Worm (Caenorhabditis elegans) whole organism, mixed stage, embryonic: ENCODE data around the gene C36B7.4.
A peak's percentile ranks its signal among the peaks of the same experiment; 100 is the strongest.

Experiments
- M03D4.4 ChIP-seq: sonication (generic microtip); optimal IDR thresholded peaks from 2 replicates; lab custom pipeline; 2017; ENCODE audit warnings: mild to moderate bottlenecking, missing genetic modification characterization, missing compliant biosample characterization
- bed-3 ChIP-seq: fragments of 200-800 bp; sonication (Bioruptor generic); optimal IDR thresholded peaks from 3 replicates; lab custom pipeline; 2018; ENCODE audit warnings: mild to moderate bottlenecking, missing genetic modification characterization, moderate library complexity, missing compliant biosample characterization
- blmp-1 ChIP-seq: fragments of 150-350 bp; optimal IDR thresholded peaks from 2 replicates; lab custom pipeline; 2014; ENCODE audit warnings: missing biosample characterization, missing genetic modification characterization
- ceh-39 ChIP-seq: fragments of 150-350 bp; optimal IDR thresholded peaks from 2 replicates; lab custom pipeline; 2014; ENCODE audit warnings: missing biosample characterization, missing genetic modification characterization
- ceh-43 ChIP-seq: fragments of 200-800 bp; sonication (Bioruptor generic); optimal IDR thresholded peaks from 2 replicates; lab custom pipeline; 2018; ENCODE audit warnings: mild to moderate bottlenecking, missing genetic modification characterization, moderate library complexity, missing compliant biosample characterization
- ceh-83 ChIP-seq: fragments of 200-800 bp; sonication (Bioruptor generic); optimal IDR thresholded peaks from 2 replicates; lab custom pipeline; 2018; ENCODE audit warnings: mild to moderate bottlenecking, missing genetic modification characterization, missing compliant biosample characterization
- ces-1 ChIP-seq: fragments of 150-350 bp; optimal IDR thresholded peaks from 2 replicates; lab custom pipeline; 2014; ENCODE audit warnings: missing biosample characterization, missing genetic modification reagents, missing genetic modification characterization
- cnd-1 ChIP-seq: fragments of 200-800 bp; sonication (Bioruptor generic); optimal IDR thresholded peaks from 2 replicates; lab custom pipeline; 2018; ENCODE audit warnings: mild to moderate bottlenecking, missing genetic modification characterization, missing compliant biosample characterization
- elt-1 ChIP-seq: sonication (generic microtip); optimal IDR thresholded peaks from 2 replicates; lab custom pipeline; 2017; ENCODE audit warnings: missing genetic modification characterization, mild to moderate bottlenecking, missing compliant biosample characterization, antibody characterized with exemption, moderate library complexity, borderline replicate concordance; ENCODE audit not compliant: insufficient read depth
- elt-3 ChIP-seq: fragments of 150-350 bp; optimal IDR thresholded peaks from 2 replicates; lab custom pipeline; 2014; ENCODE audit warnings: missing biosample characterization, missing genetic modification characterization
- ham-2 ChIP-seq: fragments of 200-800 bp; sonication (Bioruptor generic); optimal IDR thresholded peaks from 2 replicates; lab custom pipeline; 2018; ENCODE audit warnings: mild to moderate bottlenecking, missing genetic modification characterization, missing compliant biosample characterization
- lin-13 ChIP-seq: fragments of 150-350 bp; optimal IDR thresholded peaks from 2 replicates; lab custom pipeline; 2014; ENCODE audit warnings: missing biosample characterization, missing genetic modification characterization
- lin-32 ChIP-seq: fragments of 200-800 bp; sonication (Bioruptor generic); optimal IDR thresholded peaks from 2 replicates; lab custom pipeline; 2018; ENCODE audit warnings: mild to moderate bottlenecking, missing genetic modification characterization, missing compliant biosample characterization
- lsy-2 ChIP-seq: fragments of 150-350 bp; optimal IDR thresholded peaks from 2 replicates; lab custom pipeline; 2014; ENCODE audit warnings: missing biosample characterization, missing genetic modification characterization
- mab-5 ChIP-seq: fragments of 150-350 bp; optimal IDR thresholded peaks from 2 replicates; lab custom pipeline; 2014; ENCODE audit warnings: missing biosample characterization, missing genetic modification characterization
- mls-2 ChIP-seq: sonication (generic microtip); optimal IDR thresholded peaks from 2 replicates; lab custom pipeline; 2016; ENCODE audit warnings: mild to moderate bottlenecking, missing genetic modification characterization, moderate library complexity, missing compliant biosample characterization
- nhr-12 ChIP-seq: fragments of 150-350 bp; optimal IDR thresholded peaks from 2 replicates; lab custom pipeline; 2014; ENCODE audit warnings: missing biosample characterization, missing genetic modification characterization
- nhr-237 ChIP-seq: fragments of 150-350 bp; optimal IDR thresholded peaks from 2 replicates; lab custom pipeline; 2014; ENCODE audit warnings: missing biosample characterization, missing genetic modification characterization
- nhr-76 ChIP-seq: sonication (generic microtip); optimal IDR thresholded peaks from 2 replicates; lab custom pipeline; 2017; ENCODE audit warnings: missing biosample characterization, missing genetic modification characterization
- pha-4 ChIP-seq: fragments of 150-350 bp; optimal IDR thresholded peaks from 2 replicates; lab custom pipeline; 2018; ENCODE audit warnings: missing biosample characterization, missing genetic modification reagents, missing genetic modification characterization
- sem-2 ChIP-seq: fragments of 200-800 bp; sonication (Bioruptor generic); optimal IDR thresholded peaks from 2 replicates; lab custom pipeline; 2018; ENCODE audit warnings: mild to moderate bottlenecking, missing genetic modification characterization, missing compliant biosample characterization
- snpc-4 ChIP-seq: fragments of 150-350 bp; optimal IDR thresholded peaks from 2 replicates; lab custom pipeline; 2014; ENCODE audit warnings: missing biosample characterization, missing genetic modification characterization
- sptf-1 ChIP-seq: sonication (generic microtip); optimal IDR thresholded peaks from 2 replicates; lab custom pipeline; 2017; ENCODE audit warnings: mild to moderate bottlenecking, missing genetic modification characterization, moderate library complexity, missing compliant biosample characterization
- tbx-8 ChIP-seq: fragments of 200-800 bp; sonication (Bioruptor generic); optimal IDR thresholded peaks from 2 replicates; lab custom pipeline; 2018; ENCODE audit warnings: mild to moderate bottlenecking, missing genetic modification characterization, moderate library complexity, missing compliant biosample characterization
- unc-120 ChIP-seq: sonication (generic microtip); optimal IDR thresholded peaks from 2 replicates; lab custom pipeline; 2017; ENCODE audit warnings: missing genetic modification characterization, missing compliant biosample characterization; ENCODE audit not compliant: poor library complexity, severe bottlenecking
- unc-39 ChIP-seq: fragments of 150-350 bp; optimal IDR thresholded peaks from 2 replicates; lab custom pipeline; 2014; ENCODE audit warnings: missing biosample characterization, missing genetic modification characterization
- unc-62 ChIP-seq: fragments of 150-350 bp; optimal IDR thresholded peaks from 2 replicates; lab custom pipeline; 2014; ENCODE audit warnings: missing biosample characterization, missing genetic modification reagents, missing genetic modification characterization
- zip-8 ChIP-seq: fragments of 150-350 bp; optimal IDR thresholded peaks from 2 replicates; lab custom pipeline; 2014; ENCODE audit warnings: missing biosample characterization, missing genetic modification characterization
- ztf-11 ChIP-seq: fragments of 150-350 bp; optimal IDR thresholded peaks from 2 replicates; lab custom pipeline; 2014; ENCODE audit warnings: missing biosample characterization, missing genetic modification characterization

The C36B7.4 gene

ce11 chrX:7085912-7086311, at the start of gene C36B7.4:
Gene C36B7.4 (minus strand): TSS chrX:7086012.
- TF ChIP-seq ces-1 (GFP tag; lab: Kevin White, UChicago) = no peak
- no peak for TF ChIP-seq nhr-237 (tag; lab: Kevin White, UChicago)
- no peak for TF ChIP-seq lsy-2 (tag; lab: Kevin White, UChicago)

- TF ChIP-seq mab-5 (tag; lab: Kevin White, UChicago) = no peak
- TF ChIP-seq M03D4.4 (tag; lab: Kevin White, UChicago) = no peak
- no peak for TF ChIP-seq blmp-1
- no peak for TF ChIP-seq sem-2
- no peak for TF ChIP-seq unc-62 (GFP tag; lab: Kevin White, UChicago)
- TF ChIP-seq tbx-8 (GFP tag; lab: Kevin White, UChicago) = no peak
- TF ChIP-seq elt-3 = no peak
- TF ChIP-seq nhr-76 (tag; lab: Kevin White, UChicago) = no peak
- TF ChIP-seq nhr-12 (tag; lab: Kevin White, UChicago) = no peak
- TF ChIP-seq snpc-4 (tag; lab: Kevin White, UChicago) = no peak
- no peak for TF ChIP-seq pha-4 (tag; lab: Kevin White, UChicago)
- no peak for TF ChIP-seq ceh-39 (tag; lab: Kevin White, UChicago)
Observed at ce11 chrX:7131206-7131605, 45.4 kb upstream of the C36B7.4 start.

ce11 chrX:7129460-7129859, 43.6 kb upstream of the C36B7.4 start:
- no peak for TF ChIP-seq lin-13 (tag; lab: Kevin White, UChicago)
- TF ChIP-seq M03D4.4 (tag; lab: Kevin White, UChicago) = no peak
- no peak for TF ChIP-seq lin-32 (GFP tag; lab: Kevin White, UChicago)
- peak; percentile 1 for TF ChIP-seq elt-1 (tag; lab: Kevin White, UChicago)
- TF ChIP-seq, all 35 proteins: peak for 1

- TF ChIP-seq elt-3 (no peak), unc-39 (tag; lab: Kevin White, UChicago) (no peak), ztf-11 (tag; lab: Kevin White, UChicago) (no peak), sem-2 (no peak), ceh-83 (GFP tag; lab: Kevin White, UChicago) (no peak), blmp-1 (no peak)
Observed at ce11 chrX:7128615-7129014, 42.8 kb upstream of the C36B7.4 start.

- no peak for TF ChIP-seq mab-5 (tag; lab: Kevin White, UChicago)
- TF ChIP-seq unc-62 (GFP tag; lab: Kevin White, UChicago) = no peak
- no peak for TF ChIP-seq lsy-2 (tag; lab: Kevin White, UChicago)
- no peak for TF ChIP-seq bed-3 (GFP tag; lab: Kevin White, UChicago)
- TF ChIP-seq ham-2 (GFP tag; lab: Kevin White, UChicago) = no peak
- TF ChIP-seq elt-1 (tag; lab: Kevin White, UChicago) = no peak
- no peak for TF ChIP-seq nhr-12 (tag; lab: Kevin White, UChicago)
- no peak for TF ChIP-seq ceh-39 (tag; lab: Kevin White, UChicago)
- no peak for TF ChIP-seq lin-13 (tag; lab: Kevin White, UChicago)
- no peak for TF ChIP-seq mls-2 (tag; lab: Kevin White, UChicago)
- TF ChIP-seq cnd-1 (tag; lab: Kevin White, UChicago) = no peak
- TF ChIP-seq ztf-11 (tag; lab: Kevin White, UChicago) = no peak
- no peak for TF ChIP-seq blmp-1
- no peak for TF ChIP-seq snpc-4 (tag; lab: Kevin White, UChicago)
- TF ChIP-seq ceh-43 (GFP tag; lab: Kevin White, UChicago) = no peak
Observed at ce11 chrX:7126348-7126747, 40.5 kb upstream of the C36B7.4 start, which contains the start of gene ist-1. Gene ist-1 (plus strand): TSS chrX:7126648.

- TF ChIP-seq ceh-83 (GFP tag; lab: Kevin White, UChicago) (no peak), unc-39 (tag; lab: Kevin White, UChicago) (no peak), blmp-1 (no peak), ceh-43 (GFP tag; lab: Kevin White, UChicago) (no peak), elt-3 (no peak)
Observed at ce11 chrX:7125178-7125577, 39.4 kb upstream of the C36B7.4 start.

- no peak for TF ChIP-seq unc-120 (tag; lab: Kevin White, UChicago)
- no peak for TF ChIP-seq sptf-1 (tag; lab: Kevin White, UChicago)
- no peak for TF ChIP-seq snpc-4 (tag; lab: Kevin White, UChicago)
- no peak for TF ChIP-seq nhr-12 (tag; lab: Kevin White, UChicago)
- TF ChIP-seq zip-8 (tag; lab: Kevin White, UChicago) = no peak
- no peak for TF ChIP-seq mab-5 (tag; lab: Kevin White, UChicago)
- TF ChIP-seq unc-62 (GFP tag; lab: Kevin White, UChicago) = no peak
- no peak for TF ChIP-seq nhr-237 (tag; lab: Kevin White, UChicago)
- TF ChIP-seq ceh-39 (tag; lab: Kevin White, UChicago) = no peak
Observed at ce11 chrX:7124044-7124443, 38.2 kb upstream of the C36B7.4 start.
